Worm (Caenorhabditis elegans) whole organism, L3 larva: Measurements from ENCODE around the gene EEED8.12.

Experiments
- R02D3.7 ChIP-seq: fragments of 150-350 bp; optimal IDR thresholded peaks from 2 replicates; lab custom pipeline; 2014; ENCODE audit warnings: missing biosample characterization, missing genetic modification characterization
- aly-2 ChIP-seq: fragments of 150-350 bp; optimal IDR thresholded peaks from 2 replicates; lab custom pipeline; 2014; ENCODE audit warnings: missing biosample characterization, missing genetic modification characterization
- ceh-9 ChIP-seq: sonication (generic microtip); optimal IDR thresholded peaks from 2 replicates; lab custom pipeline; 2018; ENCODE audit warnings: missing biosample characterization, missing genetic modification characterization
- daf-12 ChIP-seq: fragments of 150-350 bp; optimal IDR thresholded peaks from 2 replicates; lab custom pipeline; 2014; ENCODE audit warnings: missing biosample characterization, missing genetic modification reagents, missing genetic modification characterization
- elt-3 ChIP-seq, 3 experiments: fragments of 150-350 bp in 1 of 3; sonication (generic microtip) in 2 of 3; optimal IDR thresholded peaks; 2 replicates in 2 of 3; 4 replicates in 1 of 3; lab custom pipeline; 2014 to 2017; ENCODE audit warnings: missing biosample characterization in 3 of 3, missing genetic modification characterization in 3 of 3
- hmg-11 ChIP-seq: sonication (generic microtip); optimal IDR thresholded peaks from 2 replicates; lab custom pipeline; 2016; ENCODE audit warnings: missing genetic modification characterization, missing compliant biosample characterization
- jun-1 ChIP-seq: fragments of 150-350 bp; optimal IDR thresholded peaks from 2 replicates; lab custom pipeline; 2014; ENCODE audit warnings: missing biosample characterization, missing genetic modification reagents, missing genetic modification characterization
- lin-15B ChIP-seq: fragments of 150-350 bp; optimal IDR thresholded peaks from 2 replicates; lab custom pipeline; 2014; ENCODE audit warnings: missing biosample characterization, missing genetic modification characterization
- nhr-11 ChIP-seq: fragments of 150-350 bp; optimal IDR thresholded peaks from 2 replicates; lab custom pipeline; 2014; ENCODE audit warnings: missing biosample characterization, missing genetic modification characterization
- nhr-12 ChIP-seq: fragments of 150-350 bp; optimal IDR thresholded peaks from 2 replicates; lab custom pipeline; 2014; ENCODE audit warnings: missing biosample characterization, missing genetic modification characterization
- nhr-67 ChIP-seq: fragments of 150-350 bp; optimal IDR thresholded peaks from 2 replicates; lab custom pipeline; 2014; ENCODE audit warnings: missing biosample characterization, missing genetic modification characterization
- nhr-76 ChIP-seq: fragments of 150-350 bp; sonication (generic microtip); optimal IDR thresholded peaks from 5 replicates; lab custom pipeline; 2014; ENCODE audit warnings: missing biosample characterization, missing genetic modification characterization
- pha-4 ChIP-seq: fragments of 150-350 bp; optimal IDR thresholded peaks from 2 replicates; lab custom pipeline; 2014; ENCODE audit warnings: missing biosample characterization, missing genetic modification reagents, missing genetic modification characterization
- pqm-1 ChIP-seq: fragments of 150-350 bp; optimal IDR thresholded peaks from 2 replicates; lab custom pipeline; 2017; ENCODE audit warnings: missing biosample characterization, missing genetic modification characterization, inconsistent platforms
- unc-39 ChIP-seq: sonication (generic microtip); optimal IDR thresholded peaks from 4 replicates; lab custom pipeline; 2017; ENCODE audit warnings: missing biosample characterization, missing genetic modification characterization
- unc-62 ChIP-seq: fragments of 150-350 bp; sonication (generic microtip); optimal IDR thresholded peaks from 4 replicates; lab custom pipeline; 2014; ENCODE audit warnings: missing biosample characterization, missing genetic modification reagents, missing genetic modification characterization
- zag-1 ChIP-seq: fragments of 150-350 bp; optimal IDR thresholded peaks from 2 replicates; lab custom pipeline; 2014; ENCODE audit warnings: missing biosample characterization, missing genetic modification characterization

EEED8.12 gene

ce11 chrII:5359252-5359651, 49.6 kb downstream of the EEED8.12 start, which contains the start of gene sec-6:
sec-6 (plus strand) TSS chrII:5359552.
- TF ChIP-seq unc-39 (no peak), jun-1 (tag; lab: Kevin White, UChicago) (no peak), elt-3 (tag; optimal IDR thresholded peaks at IDR 0.05; lab: Kevin White, UChicago) (no peak), pha-4 (tag; lab: Kevin White, UChicago) (no peak), unc-62 (GFP tag; lab: Kevin White, UChicago) (no peak), nhr-11 (tag; lab: Kevin White, UChicago) (no peak), lin-15B (tag; lab: Kevin White, UChicago) (no peak), pqm-1 (tag; lab: Kevin White, UChicago) (no peak), daf-12 (no peak), ceh-9 (tag; lab: Kevin White, UChicago) (no peak), nhr-12 (tag; lab: Kevin White, UChicago) (no peak), zag-1 (tag; lab: Kevin White, UChicago) (no peak), nhr-67 (tag; lab: Kevin White, UChicago) (no peak), nhr-76 (tag; lab: Kevin White, UChicago) (no peak), R02D3.7 (no peak), aly-2 (tag; lab: Kevin White, UChicago) (no peak), hmg-11 (no peak)
- TF ChIP-seq, all 47 proteins: peak for 0
